Worm (Caenorhabditis elegans): ENCODE measurements around the gene srh-78.

srh-78 gene

ce11 chrV:176870-177467 lies 40.0 kb upstream of the srh-78 start, which contains the start of gene cul-3 (continued):
- TF ChIP-seq daf-8 (GFP tag; IDR thresholded peaks at IDR 0.05) (no peak), duxl-1 (tag; optimal IDR thresholded peaks at IDR 0.05; ENCODE audit: poor library complexity) (peak; percentile 45), tag-97 (GFP tag; IDR thresholded peaks at IDR 0.05) (no peak), spr-3 (GFP tag; optimal IDR thresholded peaks at IDR 0.05) (no peak), nhr-25 (tag; optimal IDR thresholded peaks at IDR 0.05; ENCODE audit: borderline replicate concordance, insufficient read depth) (no peak), mes-2 (tag; optimal IDR thresholded peaks at IDR 0.05; ENCODE audit: poor library complexity, severe bottlenecking) (no peak), zfp-2 (tag; optimal IDR thresholded peaks at IDR 0.05) (no peak), arid-1 (GFP tag; conservative IDR thresholded peaks at IDR 0.05) (no peak), ceh-82 (tag; optimal IDR thresholded peaks at IDR 0.05) (no peak), zip-11 (GFP tag; IDR thresholded peaks at IDR 0.05) (no peak), rbr-2 (tag; optimal IDR thresholded peaks at IDR 0.05) (peak; percentile 42), Y105C5A.15 (GFP tag; IDR thresholded peaks at IDR 0.05) (no peak), hmg-1.1 (GFP tag; IDR thresholded peaks at IDR 0.05) (peak; percentile 57; the same call in 1 of the 2 replicates), dmd-6 (GFP tag; IDR thresholded peaks at IDR 0.05) (peak; percentile 17; the same call in 1 of the 2 replicates), unc-39 (tag; optimal IDR thresholded peaks at IDR 0.05) (no peak), fkh-10 (GFP tag; optimal IDR thresholded peaks at IDR 0.05) (no peak), ama-1 (optimal IDR thresholded peaks at IDR 0.05) (peak; percentile 21), F10B5.3 (tag; optimal IDR thresholded peaks at IDR 0.05) (no peak), nhr-42 (GFP tag; IDR thresholded peaks at IDR 0.05) (no peak), skn-1 (tag; optimal IDR thresholded peaks at IDR 0.05) (no peak), nhr-6 (tag; optimal IDR thresholded peaks at IDR 0.05) (peak; percentile 39), nhr-11 (tag; optimal IDR thresholded peaks at IDR 0.05) (no peak), tra-1 (GFP tag; IDR thresholded peaks at IDR 0.05) (no peak), attf-4 (tag; optimal IDR thresholded peaks at IDR 0.05) (no peak), ceh-62 (tag; optimal IDR thresholded peaks at IDR 0.05) (no peak), mdt-29 (GFP tag; IDR thresholded peaks at IDR 0.05) (no peak), egl-27 (tag; optimal IDR thresholded peaks at IDR 0.05) (no peak), pqm-1 (tag; optimal IDR thresholded peaks at IDR 0.05) (no peak)

- TF ChIP-seq mdt-29 (GFP tag; IDR thresholded peaks at IDR 0.05) (no peak), ceh-62 (tag; optimal IDR thresholded peaks at IDR 0.05) (no peak), unc-130 (GFP tag; optimal IDR thresholded peaks at IDR 0.05) (no peak), fkh-10 (GFP tag; optimal IDR thresholded peaks at IDR 0.05) (no peak), nhr-25 (tag; optimal IDR thresholded peaks at IDR 0.05; ENCODE audit: borderline replicate concordance, insufficient read depth) (no peak), tag-97 (GFP tag; IDR thresholded peaks at IDR 0.05) (no peak), lin-39 (tag; optimal IDR thresholded peaks at IDR 0.05) (no peak), dmd-9 (GFP tag; IDR thresholded peaks at IDR 0.05) (no peak), daf-12 (tag; optimal IDR thresholded peaks at IDR 0.05) (no peak), Y105C5A.15 (GFP tag; IDR thresholded peaks at IDR 0.05) (no peak), F26F4.8 (GFP tag; conservative IDR thresholded peaks at IDR 0.05) (no peak), ZK546.5 (tag; optimal IDR thresholded peaks at IDR 0.05) (no peak), aha-1 (tag) (no peak), php-3 (GFP tag; IDR thresholded peaks at IDR 0.05) (no peak), mxl-2 (GFP tag; conservative IDR thresholded peaks at IDR 0.05) (no peak)
Measured at ce11 chrV:185124-185523, 31.8 kb upstream of the srh-78 start.

ce11 chrV:185694-186217 lies 31.2 kb upstream of the srh-78 start, which contains the start of gene arid-1:
Gene arid-1, plus strand, starts transcription at chrV:186167.
- TF ChIP-seq dve-1 (tag; optimal IDR thresholded peaks at IDR 0.05; ENCODE audit: insufficient read depth) = peak; percentile 39
- peak; percentile 23 for TF ChIP-seq F49E8.2 (tag; optimal IDR thresholded peaks at IDR 0.05; ENCODE audit: borderline replicate concordance)
- no peak for TF ChIP-seq cey-2 (tag; optimal IDR thresholded peaks at IDR 0.05; ENCODE audit: borderline replicate concordance, insufficient read depth)
- peak; percentile 12; the same call in 1 of the 2 replicates for TF ChIP-seq dmd-6 (GFP tag; IDR thresholded peaks at IDR 0.05)
- TF ChIP-seq hlh-11 (tag; optimal IDR thresholded peaks at IDR 0.05) = peak; percentile 26
- no peak for TF ChIP-seq pha-4 (GFP tag; IDR thresholded peaks at IDR 0.05)
- no peak for TF ChIP-seq pha-4 (tag; optimal IDR thresholded peaks at IDR 0.05)
- TF ChIP-seq ZK337.2 (GFP tag; IDR thresholded peaks at IDR 0.05) = no peak
- TF ChIP-seq rbr-2 (tag; optimal IDR thresholded peaks at IDR 0.05) = peak; percentile 17
- TF ChIP-seq hlh-30 (tag; optimal IDR thresholded peaks at IDR 0.05; ENCODE audit: insufficient read depth) = peak; percentile 71
- TF ChIP-seq unc-130 (GFP tag; optimal IDR thresholded peaks at IDR 0.05) = peak; percentile 62
- TF ChIP-seq lsy-2 (tag; optimal IDR thresholded peaks at IDR 0.05) = peak in 1 of 2 experiments; percentile 53
- TF ChIP-seq R02D3.7 (tag; optimal IDR thresholded peaks at IDR 0.05) = no peak
- TF ChIP-seq dpl-1 (GFP tag; optimal IDR thresholded peaks at IDR 0.05) = peak; percentile 65

Data from whole organism, L4 larva.